3 worm cellular contexts compared by ENCODE assay signal in the genomic region with DNA sequence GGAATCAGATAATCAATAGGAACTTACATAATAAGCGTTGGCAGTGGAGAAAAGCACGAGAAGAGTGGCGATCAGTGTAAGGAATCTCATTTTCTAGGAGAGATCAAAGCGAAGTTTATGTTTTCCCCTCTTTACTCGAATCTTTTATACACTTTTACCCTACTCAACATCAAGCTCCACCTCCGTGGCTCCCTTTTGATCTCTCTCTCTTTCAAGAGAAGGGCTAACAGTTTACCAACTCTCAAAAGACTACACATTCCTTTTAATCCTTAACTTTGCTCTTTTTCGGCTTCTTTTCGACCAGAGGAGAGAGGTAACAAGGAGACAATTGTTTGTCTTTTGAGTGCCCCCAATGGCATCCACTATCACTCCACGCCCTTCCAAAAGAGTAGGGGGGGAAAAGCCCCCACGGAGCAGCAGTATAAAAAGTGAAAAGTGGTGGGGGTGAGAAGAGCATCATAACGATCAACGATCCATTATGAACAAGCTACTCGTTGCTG.
TF ChIP-seq lines count a peak whose summit lies in the region.

A gene (minus strand): TSS at position 101 of the 500 bp plus-strand sequence.
A gene (plus strand): TSS at position 450 of the 500 bp plus-strand sequence.

TF ChIP-seq in whole organism, L1 larva, 84 proteins besides CTCF, POLR2A, EP300 and RAD21:
- TF ChIP-seq efl-1 (optimal IDR thresholded peaks at IDR 0.05; lab: Kevin White, UChicago) (no peak), efl-1 (GFP tag; optimal IDR thresholded peaks at IDR 0.05 in 1 of 2; lab: Kevin White, UChicago) (no peak), tbx-2 (tag; optimal IDR thresholded peaks at IDR 0.05; lab: Kevin White, UChicago) (peak; percentile 29), lin-14 (GFP tag; optimal IDR thresholded peaks at IDR 0.05; lab: Kevin White, UChicago) (peak; percentile 39), nhr-77 (tag; optimal IDR thresholded peaks at IDR 0.05; lab: Kevin White, UChicago) (peak; percentile 52)

TF ChIP-seq in whole organism, L2 larva, 48 proteins besides CTCF, POLR2A, EP300 and RAD21:
- TF ChIP-seq fos-1 (tag; optimal IDR thresholded peaks at IDR 0.05; lab: Kevin White, UChicago), result no peak
- peak; percentile 0 for TF ChIP-seq sma-9 (GFP tag; optimal IDR thresholded peaks at IDR 0.05; lab: Kevin White, UChicago)
- no peak for TF ChIP-seq sma-9 (tag; optimal IDR thresholded peaks at IDR 0.05; lab: Kevin White, UChicago)
- TF ChIP-seq snpc-4 (tag; optimal IDR thresholded peaks at IDR 0.05; lab: Kevin White, UChicago), result no peak

TF ChIP-seq in whole organism, L3 larva, 47 proteins besides CTCF, POLR2A, EP300 and RAD21:
- TF ChIP-seq unc-39 (tag; optimal IDR thresholded peaks at IDR 0.05; lab: Kevin White, UChicago) (no peak), pha-4 (tag; optimal IDR thresholded peaks at IDR 0.05; lab: Kevin White, UChicago) (peak; percentile 27)
